Fruit fly (Drosophila melanogaster) Kc167 (cell line): ENCODE results near the gene repo.

Experiments used
- Myc ChIP-seq: fragments of >200 bp; optimal IDR thresholded peaks from 2 replicates; lab custom pipeline; 2017; ENCODE audit warnings: missing external identifiers
- Sin3A ChIP-seq: fragments of >200 bp; optimal IDR thresholded peaks from 2 replicates; lab custom pipeline; 2018; ENCODE audit warnings: missing external identifiers
- h ChIP-seq: fragments of >200 bp; optimal IDR thresholded peaks from 3 replicates; lab custom pipeline; 2018; ENCODE audit warnings: missing external identifiers
- insv ChIP-seq: fragments of >200 bp; optimal IDR thresholded peaks from 3 replicates; lab custom pipeline; 2018; ENCODE audit warnings: missing external identifiers
- psq ChIP-seq: fragments of >200 bp; optimal IDR thresholded peaks from 2 replicates; lab custom pipeline; 2017; ENCODE audit warnings: missing external identifiers
- ttk ChIP-seq: sonication (Bioruptor generic); optimal IDR thresholded peaks from 2 replicates; lab custom pipeline; 2017; ENCODE audit warnings: missing external identifiers

Gene repo

dm6 chr3R:18242089-18242955 is 6.3 kb downstream of the repo start, which contains the start of the genes CG7156 and 14-3-3epsilon:
TSS of gene CG7156 (minus strand) at chr3R:18242159.
TSS of gene 14-3-3epsilon (plus strand) at chr3R:18242531.
- TF ChIP-seq ttk (lab: Kevin White, UChicago) (no peak), Sin3A (lab: Kevin White, UChicago) (no peak), insv (lab: Kevin White, UChicago) (no peak), Myc (lab: Kevin White, UChicago) (no peak), h (lab: Kevin White, UChicago) (no peak), psq (lab: Kevin White, UChicago) (no peak)

DNA sequence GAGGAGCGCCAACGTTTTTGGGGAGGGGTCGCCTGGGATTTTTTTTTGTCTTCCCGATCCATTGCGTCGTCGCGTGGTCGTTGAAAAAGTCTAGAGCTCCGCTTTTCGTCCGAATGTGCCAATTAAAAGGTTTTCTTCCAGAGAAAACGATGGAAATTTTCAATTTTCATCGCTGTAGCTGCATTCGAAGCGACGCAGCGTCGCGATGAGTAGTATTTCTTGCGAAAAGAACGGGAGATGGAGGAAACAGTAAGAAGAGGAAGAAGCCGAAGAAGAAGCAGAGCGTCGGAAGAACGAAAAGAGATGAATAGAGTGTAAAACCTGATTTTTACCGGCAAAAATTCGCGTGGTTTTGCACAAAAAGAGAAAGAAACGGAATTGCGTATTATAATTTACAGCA is 7.0 kb downstream of the repo start:
- TF ChIP-seq Myc (lab: Kevin White, UChicago) (no peak), h (lab: Kevin White, UChicago) (no peak)

- TF ChIP-seq Myc (lab: Kevin White, UChicago) (no peak), Sin3A (lab: Kevin White, UChicago) (no peak), insv (lab: Kevin White, UChicago) (no peak), psq (lab: Kevin White, UChicago) (no peak), ttk (lab: Kevin White, UChicago) (no peak), h (lab: Kevin White, UChicago) (no peak)
These were observed 7.8 kb downstream of the repo start for dm6 chr3R:18243718-18244170.

- TF ChIP-seq psq (lab: Kevin White, UChicago): no peak
- no peak for TF ChIP-seq insv (lab: Kevin White, UChicago)
- no peak for TF ChIP-seq h (lab: Kevin White, UChicago)
- no peak for TF ChIP-seq Sin3A (lab: Kevin White, UChicago)
- no peak for TF ChIP-seq ttk (lab: Kevin White, UChicago)
- no peak for TF ChIP-seq Myc (lab: Kevin White, UChicago)
These were observed 8.4 kb downstream of the repo start for dm6 chr3R:18244171-18245043.

dm6 chr3R:18245044-18245596 is 9.1 kb downstream of the repo start:
- no peak for TF ChIP-seq ttk (lab: Kevin White, UChicago)
- no peak for TF ChIP-seq Myc (lab: Kevin White, UChicago)
- TF ChIP-seq Sin3A (lab: Kevin White, UChicago): no peak
- TF ChIP-seq psq (lab: Kevin White, UChicago): no peak
- TF ChIP-seq insv (lab: Kevin White, UChicago): no peak
- TF ChIP-seq h (lab: Kevin White, UChicago): no peak

dm6 chr3R:18246041-18246440 is 10.0 kb downstream of the repo start:
- TF ChIP-seq Sin3A (lab: Kevin White, UChicago) (no peak), Myc (lab: Kevin White, UChicago) (no peak), psq (lab: Kevin White, UChicago) (no peak), insv (lab: Kevin White, UChicago) (no peak), ttk (lab: Kevin White, UChicago) (no peak), h (lab: Kevin White, UChicago) (no peak)

DNA sequence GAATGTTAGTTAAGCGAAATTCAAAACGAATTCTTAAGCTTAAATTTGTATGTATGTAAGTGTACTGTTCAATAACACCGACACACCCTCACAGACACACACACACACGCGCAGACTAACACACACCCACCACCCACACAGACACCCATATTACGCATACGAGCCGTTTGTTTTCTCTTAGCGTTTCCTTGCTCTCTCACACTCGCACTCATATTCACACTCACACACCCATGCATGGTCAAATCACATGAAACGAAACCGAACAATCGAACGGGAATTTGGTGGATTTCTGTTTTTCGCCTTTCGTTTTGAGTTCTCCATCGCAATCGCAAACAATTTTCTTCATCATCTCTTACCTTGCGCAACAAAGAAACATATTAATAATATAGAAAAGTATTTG is 13.3 kb downstream of the repo start:
- no peak for TF ChIP-seq Sin3A (lab: Kevin White, UChicago)
- TF ChIP-seq Myc (lab: Kevin White, UChicago): no peak
- TF ChIP-seq h (lab: Kevin White, UChicago): no peak
- TF ChIP-seq ttk (lab: Kevin White, UChicago): no peak
- TF ChIP-seq insv (lab: Kevin White, UChicago): no peak
- TF ChIP-seq psq (lab: Kevin White, UChicago): no peak

dm6 chr3R:18250815-18251214 is 14.8 kb downstream of the repo start, which contains the start of gene CG18598:
TSS of gene CG18598 (plus strand) at chr3R:18251115.
- TF ChIP-seq ttk (lab: Kevin White, UChicago): no peak
- no peak for TF ChIP-seq Sin3A (lab: Kevin White, UChicago)
- no peak for TF ChIP-seq Myc (lab: Kevin White, UChicago)
- no peak for TF ChIP-seq h (lab: Kevin White, UChicago)
- TF ChIP-seq psq (lab: Kevin White, UChicago): no peak
- no peak for TF ChIP-seq insv (lab: Kevin White, UChicago)

DNA sequence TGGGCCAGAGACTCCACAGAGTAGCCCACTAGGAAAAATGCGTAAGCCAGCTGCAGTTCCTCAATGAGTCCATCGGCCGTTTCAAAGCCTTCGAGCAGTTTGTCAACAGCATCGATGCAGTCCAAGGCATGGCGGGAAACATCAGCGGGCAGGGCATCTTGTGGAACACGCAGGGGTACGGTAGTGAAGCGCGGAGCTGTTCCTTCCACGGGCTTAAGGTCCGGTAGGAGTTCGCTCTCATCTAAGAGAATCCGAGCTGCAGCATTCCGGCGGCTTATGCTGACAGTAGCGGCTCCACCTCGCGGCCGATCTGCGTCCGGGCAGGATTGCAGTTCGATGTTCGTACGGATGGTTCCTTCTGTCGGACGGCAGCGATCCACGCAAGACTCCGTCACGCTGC is 15.9 kb downstream of the repo start:
- TF ChIP-seq Sin3A (lab: Kevin White, UChicago): no peak
- TF ChIP-seq ttk (lab: Kevin White, UChicago): peak; percentile 92

- TF ChIP-seq Sin3A (lab: Kevin White, UChicago) (no peak), ttk (lab: Kevin White, UChicago) (no peak), psq (lab: Kevin White, UChicago) (no peak), Myc (lab: Kevin White, UChicago) (no peak), insv (lab: Kevin White, UChicago) (no peak), h (lab: Kevin White, UChicago) (no peak)
These were observed 16.6 kb downstream of the repo start, which contains the start of gene CG12320 for dm6 chr3R:18252578-18252977. TSS of gene CG12320 (minus strand) at chr3R:18252734.
